Worm (Caenorhabditis elegans) whole organism, mixed stage, embryonic: Measurements from ENCODE around the gene T26H5.10.

Experiments used
- ceh-83 ChIP-seq: fragments of 200-800 bp; sonication (Bioruptor generic); optimal IDR thresholded peaks from 2 replicates; lab custom pipeline; 2018; ENCODE audit warnings: mild to moderate bottlenecking, missing genetic modification characterization, missing compliant biosample characterization
- ces-1 ChIP-seq: fragments of 150-350 bp; optimal IDR thresholded peaks from 2 replicates; lab custom pipeline; 2014; ENCODE audit warnings: missing biosample characterization, missing genetic modification reagents, missing genetic modification characterization
- elt-1 ChIP-seq: sonication (generic microtip); optimal IDR thresholded peaks from 2 replicates; lab custom pipeline; 2017; ENCODE audit warnings: missing genetic modification characterization, mild to moderate bottlenecking, missing compliant biosample characterization, antibody characterized with exemption, moderate library complexity, borderline replicate concordance; ENCODE audit not compliant: insufficient read depth
- elt-3 ChIP-seq: fragments of 150-350 bp; optimal IDR thresholded peaks from 2 replicates; lab custom pipeline; 2014; ENCODE audit warnings: missing biosample characterization, missing genetic modification characterization
- mab-5 ChIP-seq: fragments of 150-350 bp; optimal IDR thresholded peaks from 2 replicates; lab custom pipeline; 2014; ENCODE audit warnings: missing biosample characterization, missing genetic modification characterization
- nhr-237 ChIP-seq: fragments of 150-350 bp; optimal IDR thresholded peaks from 2 replicates; lab custom pipeline; 2014; ENCODE audit warnings: missing biosample characterization, missing genetic modification characterization
- nhr-76 ChIP-seq: sonication (generic microtip); optimal IDR thresholded peaks from 2 replicates; lab custom pipeline; 2017; ENCODE audit warnings: missing biosample characterization, missing genetic modification characterization
- pha-4 ChIP-seq: fragments of 150-350 bp; optimal IDR thresholded peaks from 2 replicates; lab custom pipeline; 2018; ENCODE audit warnings: missing biosample characterization, missing genetic modification reagents, missing genetic modification characterization
- snpc-4 ChIP-seq: fragments of 150-350 bp; optimal IDR thresholded peaks from 2 replicates; lab custom pipeline; 2014; ENCODE audit warnings: missing biosample characterization, missing genetic modification characterization
- unc-62 ChIP-seq: fragments of 150-350 bp; optimal IDR thresholded peaks from 2 replicates; lab custom pipeline; 2014; ENCODE audit warnings: missing biosample characterization, missing genetic modification reagents, missing genetic modification characterization

- TF ChIP-seq nhr-76 (tag; lab: Kevin White, UChicago) (no peak), snpc-4 (no peak), mab-5 (tag; lab: Kevin White, UChicago) (no peak), unc-62 (GFP tag; lab: Kevin White, UChicago) (no peak), ceh-83 (GFP tag; lab: Kevin White, UChicago) (no peak), elt-3 (tag; lab: Kevin White, UChicago) (no peak), nhr-237 (tag; lab: Kevin White, UChicago) (no peak), elt-1 (tag; lab: Kevin White, UChicago) (no peak), pha-4 (tag; lab: Kevin White, UChicago) (no peak), ces-1 (GFP tag; lab: Kevin White, UChicago) (no peak)
These were observed 31.0 kb downstream of the T26H5.10 start, which contains the start of gene srbc-63 for ce11 chrV:15412625-15413024.
